Worm (Caenorhabditis elegans) whole organism, L1 larva: ENCODE measurements around the gene C04H5.1.

Experiments
- C04F5.9 ChIP-seq: sonication (generic microtip); optimal IDR thresholded peaks from 2 replicates; lab custom pipeline; 2016; ENCODE audit warnings: missing genetic modification characterization, missing compliant biosample characterization
- C34B4.2 ChIP-seq: sonication (generic microtip); optimal IDR thresholded peaks from 2 replicates; lab custom pipeline; 2017; ENCODE audit warnings: mild to moderate bottlenecking, missing genetic modification characterization, missing compliant biosample characterization
- F16B12.6 ChIP-seq: fragments of 150-350 bp; optimal IDR thresholded peaks from 2 replicates; lab custom pipeline; 2014; ENCODE audit warnings: missing biosample characterization, missing genetic modification characterization
- aha-1 ChIP-seq: fragments of 150-350 bp; optimal IDR thresholded peaks from 2 replicates; lab custom pipeline; 2014; ENCODE audit warnings: missing biosample characterization, missing genetic modification characterization
- alr-1 ChIP-seq: fragments of 200-800 bp; sonication (Bioruptor generic); optimal IDR thresholded peaks from 2 replicates; lab custom pipeline; 2018; ENCODE audit warnings: borderline replicate concordance, mild to moderate bottlenecking, missing genetic modification characterization, missing compliant biosample characterization
- ceh-63 ChIP-seq: fragments of 200-800 bp; sonication (Bioruptor generic); optimal IDR thresholded peaks from 2 replicates; lab custom pipeline; 2018; ENCODE audit warnings: mild to moderate bottlenecking, missing genetic modification characterization, missing compliant biosample characterization
- dsc-1 ChIP-seq: sonication (generic microtip); optimal IDR thresholded peaks from 2 replicates; lab custom pipeline; 2016; ENCODE audit warnings: mild to moderate bottlenecking, missing genetic modification characterization, missing compliant biosample characterization
- efl-1 ChIP-seq, 4 experiments: fragments of 150-350 bp; optimal IDR thresholded peaks in 3 of 4; peaks in 1 of 4; 1 replicate in 1 of 4; 2 replicates in 3 of 4; lab custom pipeline; 2014; ENCODE audit warnings: missing biosample characterization in 2 of 4, missing genetic modification characterization in 2 of 4, missing genetic modification reagents in 2 of 4
- egl-27 ChIP-seq, 2 experiments: fragments of 150-350 bp in 1 of 2; sonication (generic microtip); optimal IDR thresholded peaks; 3 replicates each; lab custom pipeline; 2017 to 2018; ENCODE audit warnings: missing biosample characterization in 2 of 2, missing genetic modification characterization in 2 of 2, missing genetic modification reagents in 2 of 2
- ets-5 ChIP-seq: fragments of 200-800 bp; sonication (Bioruptor generic); IDR thresholded peaks from 2 replicates; pipeline ENCODE4 v1.3.6; 2022; ENCODE audit warnings: missing genetic modification characterization, missing compliant biosample characterization
- fkh-4 ChIP-seq: sonication (generic microtip); optimal IDR thresholded peaks from 2 replicates; lab custom pipeline; 2016; ENCODE audit warnings: missing compliant biosample characterization, missing genetic modification characterization, borderline replicate concordance
- fkh-8 ChIP-seq: sonication (generic microtip); optimal IDR thresholded peaks from 2 replicates; lab custom pipeline; 2016; ENCODE audit warnings: mild to moderate bottlenecking, missing genetic modification characterization, missing compliant biosample characterization
- fos-1 ChIP-seq: fragments of 150-350 bp; optimal IDR thresholded peaks from 2 replicates; lab custom pipeline; 2014; ENCODE audit warnings: missing biosample characterization, missing genetic modification characterization
- grh-1 ChIP-seq: fragments of 200-800 bp; sonication (Bioruptor generic); IDR thresholded peaks from 2 replicates; pipeline ENCODE4 v1.3.6; 2022; ENCODE audit warnings: missing genetic modification reagents, missing genetic modification characterization, missing compliant biosample characterization
- hlh-17 ChIP-seq: fragments of 200-800 bp; sonication (Bioruptor generic); optimal IDR thresholded peaks from 2 replicates; lab custom pipeline; 2018; ENCODE audit warnings: missing genetic modification characterization, mild to moderate bottlenecking, missing compliant biosample characterization, moderate library complexity, borderline replicate concordance
- irx-1 ChIP-seq: sonication (generic microtip); optimal IDR thresholded peaks from 2 replicates; lab custom pipeline; 2016; ENCODE audit warnings: missing genetic modification characterization, missing compliant biosample characterization
- jun-1 ChIP-seq: fragments of 150-350 bp; optimal IDR thresholded peaks from 2 replicates; lab custom pipeline; 2014; ENCODE audit warnings: missing biosample characterization, missing genetic modification reagents, missing genetic modification characterization
- lin-14 ChIP-seq: fragments of 200-800 bp; sonication (Bioruptor generic); optimal IDR thresholded peaks from 2 replicates; lab custom pipeline; 2018; ENCODE audit warnings: mild to moderate bottlenecking, missing genetic modification characterization, moderate library complexity, missing compliant biosample characterization
- lin-35 ChIP-seq, 2 experiments: fragments of 150-350 bp; optimal IDR thresholded peaks; 2 replicates each; lab custom pipeline; 2014; ENCODE audit warnings: missing biosample characterization in 2 of 2, missing genetic modification characterization in 2 of 2, missing genetic modification reagents in 2 of 2
- lin-39 ChIP-seq: fragments of 150-350 bp; optimal IDR thresholded peaks from 2 replicates; lab custom pipeline; 2014; ENCODE audit warnings: missing biosample characterization, missing genetic modification reagents, missing genetic modification characterization
- lir-3 ChIP-seq: sonication (generic microtip); optimal IDR thresholded peaks from 2 replicates; lab custom pipeline; 2016; ENCODE audit warnings: mild to moderate bottlenecking, missing genetic modification characterization, moderate library complexity, missing compliant biosample characterization; ENCODE audit not compliant: poor library complexity
- lsy-2 ChIP-seq, 2 experiments: fragments of 150-350 bp; optimal IDR thresholded peaks; 2 replicates each; lab custom pipeline; 2014; ENCODE audit warnings: missing biosample characterization in 2 of 2, missing genetic modification characterization in 2 of 2
- mef-2 ChIP-seq: fragments of 150-350 bp; optimal IDR thresholded peaks from 2 replicates; lab custom pipeline; 2014; ENCODE audit warnings: missing biosample characterization, missing genetic modification characterization
- nhr-28 ChIP-seq: fragments of 150-350 bp; optimal IDR thresholded peaks from 2 replicates; lab custom pipeline; 2014; ENCODE audit warnings: missing biosample characterization, missing genetic modification characterization
- nhr-71 ChIP-seq: sonication (generic microtip); optimal IDR thresholded peaks from 2 replicates; lab custom pipeline; 2016; ENCODE audit warnings: mild to moderate bottlenecking, missing genetic modification characterization, moderate library complexity, missing compliant biosample characterization
- nhr-76 ChIP-seq: sonication (generic microtip); optimal IDR thresholded peaks from 2 replicates; lab custom pipeline; 2017; ENCODE audit warnings: missing biosample characterization, missing genetic modification characterization
- nhr-85 ChIP-seq: sonication (generic microtip); peaks from one replicate; lab custom pipeline; 2016; ENCODE audit warnings: missing genetic modification characterization, inconsistent platforms, missing compliant biosample characterization
- pqm-1 ChIP-seq: sonication (generic microtip); optimal IDR thresholded peaks from 3 replicates; lab custom pipeline; 2017; ENCODE audit warnings: missing biosample characterization, missing genetic modification characterization
- rnt-1 ChIP-seq: sonication (generic microtip); optimal IDR thresholded peaks from 2 replicates; lab custom pipeline; 2016; ENCODE audit warnings: mild to moderate bottlenecking, missing genetic modification characterization, moderate library complexity, missing compliant biosample characterization
- skn-1 ChIP-seq: fragments of 150-350 bp; optimal IDR thresholded peaks from 2 replicates; lab custom pipeline; 2014; ENCODE audit warnings: missing biosample characterization, missing genetic modification characterization
- snu-23 ChIP-seq: sonication (generic microtip); optimal IDR thresholded peaks from 2 replicates; lab custom pipeline; 2016; ENCODE audit warnings: missing genetic modification characterization, missing compliant biosample characterization
- sup-37 ChIP-seq: fragments of 200-800 bp; sonication (Bioruptor generic); optimal IDR thresholded peaks from 2 replicates; lab custom pipeline; 2018; ENCODE audit warnings: mild to moderate bottlenecking, missing genetic modification characterization, missing compliant biosample characterization
- swsn-7 ChIP-seq: sonication (generic microtip); optimal IDR thresholded peaks from 2 replicates; lab custom pipeline; 2016; ENCODE audit warnings: missing genetic modification characterization, missing compliant biosample characterization
- tlp-1 ChIP-seq: fragments of 150-350 bp; optimal IDR thresholded peaks from 2 replicates; lab custom pipeline; 2014; ENCODE audit warnings: missing biosample characterization, missing genetic modification characterization
- unc-130 ChIP-seq: fragments of 150-350 bp; optimal IDR thresholded peaks from 2 replicates; lab custom pipeline; 2017; ENCODE audit warnings: missing biosample characterization, missing genetic modification characterization, inconsistent platforms
- unc-30 ChIP-seq: sonication (generic microtip); optimal IDR thresholded peaks from 2 replicates; lab custom pipeline; 2017; ENCODE audit warnings: missing biosample characterization, missing genetic modification characterization
- unc-86 ChIP-seq: sonication (generic microtip); optimal IDR thresholded peaks from 2 replicates; lab custom pipeline; 2016; ENCODE audit warnings: missing genetic modification characterization, missing compliant biosample characterization

The C04H5.1 gene

ce11 chrII:14574790-14575189, 40.7 kb downstream of the C04H5.1 start:
- TF ChIP-seq skn-1 (no peak), C04F5.9 (tag; lab: Kevin White, UChicago) (no peak), swsn-7 (no peak), ets-5 (GFP tag; lab: Robert Waterston, UW) (no peak), grh-1 (no peak), nhr-28 (no peak)

DNA sequence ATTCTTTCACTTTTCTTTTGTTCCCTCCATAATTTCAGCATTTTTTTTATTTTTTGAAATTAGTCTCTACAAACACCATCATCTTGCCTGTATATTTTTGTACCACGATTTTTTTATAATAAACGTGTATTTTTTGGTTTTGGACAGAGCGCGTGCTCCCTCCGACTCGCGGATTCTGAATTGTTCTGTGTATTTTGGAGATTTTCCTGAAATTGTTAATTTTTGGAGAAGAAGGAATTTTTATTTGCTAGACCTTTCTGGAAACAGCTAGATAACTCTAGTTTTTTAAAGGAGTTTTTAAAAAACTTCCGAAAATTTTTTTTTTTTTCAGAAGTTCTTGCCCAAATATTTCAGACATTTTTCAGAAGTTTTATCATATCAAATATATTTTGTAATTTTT, 42.3 kb downstream of the C04H5.1 start, which contains the start of gene C01G12.13:
Gene C01G12.13 (plus strand): TSS at position 301 of the 400 bp plus-strand sequence.
- TF ChIP-seq irx-1 (no peak), nhr-85 (tag; lab: Kevin White, UChicago) (no peak), fkh-8 (tag; lab: Kevin White, UChicago) (no peak), mef-2 (tag; lab: Kevin White, UChicago) (no peak), lin-35 (GFP tag; optimal IDR thresholded peaks at IDR 0.05; lab: Kevin White, UChicago) (no peak), C34B4.2 (tag; lab: Kevin White, UChicago) (no peak), dsc-1 (tag; lab: Kevin White, UChicago) (no peak), lin-39 (tag; lab: Kevin White, UChicago) (no peak), snu-23 (GFP tag; lab: Kevin White, UChicago) (no peak), fkh-4 (tag; lab: Kevin White, UChicago) (no peak), unc-30 (tag; lab: Kevin White, UChicago) (no peak), F16B12.6 (tag; lab: Kevin White, UChicago) (no peak), skn-1 (no peak), fos-1 (no peak), ceh-63 (GFP tag; lab: Kevin White, UChicago) (no peak), unc-86 (tag; lab: Kevin White, UChicago) (no peak), alr-1 (tag; lab: Kevin White, UChicago) (no peak), pqm-1 (tag; lab: Kevin White, UChicago) (no peak), grh-1 (no peak), lir-3 (no peak)
- TF ChIP-seq, all 84 proteins: peak for 0

- TF ChIP-seq nhr-85 (tag; lab: Kevin White, UChicago) (no peak), lin-39 (tag; lab: Kevin White, UChicago) (no peak), egl-27 (tag; optimal IDR thresholded peaks at IDR 0.05; lab: Kevin White, UChicago) (no peak), nhr-76 (tag; lab: Kevin White, UChicago) (no peak), tlp-1 (no peak), nhr-71 (no peak), lin-14 (GFP tag; lab: Kevin White, UChicago) (no peak), unc-130 (tag; lab: Kevin White, UChicago) (no peak), C04F5.9 (tag; lab: Kevin White, UChicago) (no peak), grh-1 (no peak), sup-37 (GFP tag; lab: Kevin White, UChicago) (no peak), lir-3 (no peak), jun-1 (tag; lab: Kevin White, UChicago) (no peak), aha-1 (tag; lab: Kevin White, UChicago) (no peak)
- TF ChIP-seq, all 84 proteins: peak for 0
Measured at ce11 chrII:14578013-14578412, 43.9 kb downstream of the C04H5.1 start, which contains the start of gene nspb-7. nspb-7 (plus strand) TSS chrII:14578313.

DNA sequence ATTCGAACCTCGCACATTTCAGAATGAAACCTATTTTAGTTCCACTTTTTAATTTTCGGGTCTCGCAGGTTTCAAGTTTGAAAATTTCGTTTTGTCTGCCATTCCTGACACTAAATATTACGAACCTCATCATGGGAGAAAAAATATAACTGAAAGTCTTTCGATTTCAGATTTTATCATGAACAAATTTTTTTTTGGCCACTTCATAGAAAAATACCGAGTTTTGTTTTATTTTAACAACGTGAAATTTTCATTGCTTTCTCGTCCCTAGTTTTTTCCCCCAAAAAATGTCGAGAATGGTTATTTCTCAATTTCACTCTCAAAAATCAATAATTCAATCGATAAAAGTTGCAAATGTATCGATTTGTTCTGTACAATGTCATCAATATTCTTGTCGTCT, 44.6 kb downstream of the C04H5.1 start, which contains the start of gene C01G12.9:
Gene C01G12.9 (plus strand): TSS at position 301 of the 400 bp plus-strand sequence.
- no peak for TF ChIP-seq efl-1 (optimal IDR thresholded peaks at IDR 0.05; lab: Kevin White, UChicago)
- TF ChIP-seq efl-1 (GFP tag; optimal IDR thresholded peaks at IDR 0.05 in 1 of 2; lab: Kevin White, UChicago): peak in 1 of 2 experiments; percentile 51
- TF ChIP-seq nhr-76 (tag; lab: Kevin White, UChicago): no peak
- no peak for TF ChIP-seq ets-5 (GFP tag; lab: Robert Waterston, UW)

DNA sequence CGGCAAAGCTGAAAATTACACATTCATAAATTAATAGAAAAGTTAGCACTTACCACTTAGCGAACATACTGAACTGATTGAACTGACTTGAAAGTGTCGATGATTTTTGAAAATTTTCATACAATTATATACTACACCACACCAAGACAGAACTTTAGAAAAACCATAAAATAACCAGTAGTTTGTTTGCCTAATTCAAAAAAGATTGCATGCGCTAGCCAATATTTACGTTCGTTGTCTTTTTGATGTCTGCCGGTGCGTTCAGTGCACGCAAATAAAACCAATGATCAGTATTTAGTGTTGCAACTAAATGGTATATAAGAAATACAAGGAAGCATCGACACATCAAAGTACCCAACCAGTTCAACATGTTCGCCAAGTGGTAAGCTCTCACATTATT, 46.4 kb downstream of the C04H5.1 start, which contains the start of the genes nspb-8 and nspb-9:
Gene nspb-8 (minus strand): TSS at position 101 of the 400 bp plus-strand sequence.
Gene nspb-9 (plus strand): TSS at position 311 of the 400 bp plus-strand sequence.
- TF ChIP-seq pqm-1 (tag; lab: Kevin White, UChicago) (no peak), lsy-2 (tag; optimal IDR thresholded peaks at IDR 0.05; lab: Kevin White, UChicago) (no peak), rnt-1 (tag; lab: Kevin White, UChicago) (no peak), lin-39 (tag; lab: Kevin White, UChicago) (no peak), efl-1 (optimal IDR thresholded peaks at IDR 0.05; lab: Kevin White, UChicago) (no peak), efl-1 (GFP tag; optimal IDR thresholded peaks at IDR 0.05 in 1 of 2; lab: Kevin White, UChicago) (peak in 1 of 2 experiments; percentile 62), hlh-17 (GFP tag; lab: Kevin White, UChicago) (no peak)
